Worm (Caenorhabditis elegans) whole organism, early embryonic: Measurements from ENCODE around the gene madf-3.

Experiments
- B0310.2 ChIP-seq: sonication (generic microtip); optimal IDR thresholded peaks from 2 replicates; lab custom pipeline; 2016; ENCODE audit warnings: mild to moderate bottlenecking, missing genetic modification characterization, missing compliant biosample characterization
- ama-1 ChIP-seq: fragments of 150-350 bp; optimal IDR thresholded peaks from 2 replicates; lab custom pipeline; 2014
- ceh-36 ChIP-seq: sonication (generic microtip); optimal IDR thresholded peaks from 2 replicates; lab custom pipeline; 2016; ENCODE audit warnings: missing genetic modification characterization, inconsistent platforms, missing compliant biosample characterization
- flt-1 ChIP-seq: fragments of 200-800 bp; sonication (Bioruptor generic); IDR thresholded peaks from 2 replicates; pipeline ENCODE4 v1.3.6; 2022; ENCODE audit warnings: missing genetic modification characterization, missing compliant biosample characterization
- hmbx-1 ChIP-seq: sonication (generic microtip); optimal IDR thresholded peaks from 2 replicates; lab custom pipeline; 2016; ENCODE audit warnings: mild to moderate bottlenecking, missing genetic modification characterization, missing compliant biosample characterization
- hmg-4 ChIP-seq: fragments of 200-800 bp; sonication (Bioruptor generic); optimal IDR thresholded peaks from 2 replicates; lab custom pipeline; 2018; ENCODE audit warnings: mild to moderate bottlenecking, missing genetic modification characterization, missing compliant biosample characterization
- scrt-1 ChIP-seq: fragments of 200-800 bp; sonication (Bioruptor generic); IDR thresholded peaks from 2 replicates; pipeline ENCODE4 v1.3.6; 2022; ENCODE audit warnings: missing genetic modification characterization, missing compliant biosample characterization
- tbx-11 ChIP-seq: fragments of 200-800 bp; sonication (Bioruptor generic); IDR thresholded peaks from 2 replicates; pipeline ENCODE4 v1.3.6; 2022; ENCODE audit warnings: missing genetic modification characterization, missing compliant biosample characterization

DNA sequence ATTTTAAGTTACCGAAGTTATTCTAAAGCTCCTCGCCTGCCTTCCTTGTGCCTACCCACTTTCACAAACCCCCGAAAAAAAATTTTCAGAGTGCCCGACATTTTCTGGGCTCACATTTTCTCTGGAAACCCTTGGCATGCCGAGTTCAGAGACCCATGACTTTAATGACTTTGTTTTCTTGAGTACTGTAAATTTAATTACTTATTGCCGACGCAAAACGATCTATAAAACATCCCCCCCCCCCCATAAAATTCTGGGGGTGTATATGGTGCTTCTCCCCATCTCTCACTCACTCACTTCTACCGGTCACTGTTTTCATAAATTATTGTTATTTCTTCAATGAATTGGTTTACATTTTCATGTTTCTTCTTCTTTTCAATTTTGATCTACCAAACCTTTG lies 33.4 kb downstream of the madf-3 start, which contains the start of gene try-9:
- TF ChIP-seq B0310.2 (tag; lab: Kevin White, UChicago) = no peak
- TF ChIP-seq ama-1 = no peak
- TF ChIP-seq hmbx-1 (tag; lab: Kevin White, UChicago) = no peak
- TF ChIP-seq hmg-4 (GFP tag; lab: Kevin White, UChicago) = no peak
- TF ChIP-seq ceh-36 (tag; lab: Kevin White, UChicago) = no peak
- no peak for TF ChIP-seq tbx-11 (GFP tag; lab: Robert Waterston, UW)
- no peak for TF ChIP-seq flt-1 (GFP tag; lab: Robert Waterston, UW)
- TF ChIP-seq scrt-1 (GFP tag; lab: Robert Waterston, UW) = no peak
